Fruit fly (Drosophila melanogaster): Measurements from ENCODE around the gene CG15892.

The CG15892 gene

DNA sequence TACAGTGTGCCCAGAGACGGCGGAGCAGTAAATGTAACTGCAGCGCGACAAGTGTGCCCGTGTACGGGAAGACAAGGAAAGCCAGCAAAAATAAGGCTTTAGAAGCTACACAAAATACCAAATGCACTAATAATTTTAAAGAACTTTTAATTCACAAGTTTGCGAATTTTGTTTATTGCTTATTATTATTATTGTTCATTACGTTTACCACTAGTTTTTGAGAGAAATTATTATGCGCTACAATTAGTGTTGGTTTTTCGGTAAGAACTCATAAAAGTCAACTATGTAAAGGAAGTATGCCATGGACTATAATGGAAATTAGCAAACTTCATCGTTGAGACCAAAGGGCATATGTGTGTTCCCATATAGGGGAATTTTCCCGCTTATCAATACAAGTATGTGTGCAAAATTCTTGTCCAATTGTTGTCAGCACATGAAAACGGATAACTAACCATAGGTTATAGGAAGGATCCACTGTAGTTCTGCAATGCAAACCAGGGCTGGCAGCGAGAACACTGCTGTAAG lies 26.9 kb downstream of the CG15892 start, which contains the start of gene schlank (continued):
- TF ChIP-seq CG11456 (GFP tag; IDR thresholded peaks at IDR 0.05) (peak; percentile 60; the same call in 1 of the 3 replicates), grau (tag; optimal IDR thresholded peaks at IDR 0.05) (peak; percentile 99), Hmx (GFP tag; optimal IDR thresholded peaks at IDR 0.05) (no peak), CG1529 (GFP tag; optimal IDR thresholded peaks at IDR 0.05) (no peak), CG32532 (GFP tag; IDR thresholded peaks at IDR 0.05) (peak; percentile 73), CG6791 (GFP tag; IDR thresholded peaks at IDR 0.05; ENCODE audit: partially characterized antibody) (no peak), Rfx (GFP tag; IDR thresholded peaks at IDR 0.05) (peak; percentile 67), Gug (GFP tag; IDR thresholded peaks at IDR 0.05) (peak; percentile 67), Sry-β (GFP tag; optimal IDR thresholded peaks at IDR 0.05) (no peak), esg (GFP tag; conservative IDR thresholded peaks at IDR 0.05) (peak; percentile 57), CG5953 (GFP tag; IDR thresholded peaks at IDR 0.05) (0 out of 2 replicates have a peak, but pooled peaks have one; percentile 13), CG11560 (tag; IDR thresholded peaks at IDR 0.05) (no peak), CG17328 (GFP tag; IDR thresholded peaks at IDR 0.05) (peak; percentile 18; the same call in 1 of the 2 replicates), org-1 (GFP tag; optimal IDR thresholded peaks at IDR 0.05) (no peak), CG10462 (GFP tag; optimal IDR thresholded peaks at IDR 0.05) (peak; percentile 26), CG4854 (GFP tag; optimal IDR thresholded peaks at IDR 0.05) (no peak), Atf-2 (GFP tag; optimal IDR thresholded peaks at IDR 0.05) (peak; percentile 49), stwl (tag; optimal IDR thresholded peaks at IDR 0.05) (peak; percentile 32), Awh (GFP tag; IDR thresholded peaks at IDR 0.05) (peak; percentile 56), jumu (GFP tag; optimal IDR thresholded peaks at IDR 0.05) (peak; percentile 74), Hand (GFP tag; optimal IDR thresholded peaks at IDR 0.05) (no peak), CG11723 (GFP tag; optimal IDR thresholded peaks at IDR 0.05) (peak; percentile 28), nom (GFP tag; optimal IDR thresholded peaks at IDR 0.05) (no peak), aop (GFP tag; IDR thresholded peaks at IDR 0.05) (0 out of 2 replicates have a peak, but pooled peaks have one; percentile 20), CG17359 (tag; optimal IDR thresholded peaks at IDR 0.05) (peak; percentile 53), otp (GFP tag; IDR thresholded peaks at IDR 0.05) (0 out of 3 replicates have a peak, but pooled peaks have one; percentile 12), CG11504 (tag; optimal IDR thresholded peaks at IDR 0.05) (no peak), GATAe (GFP tag; conservative IDR thresholded peaks at IDR 0.05) (no peak), nerfin-2 (GFP tag; IDR thresholded peaks at IDR 0.05; ENCODE audit: partially characterized antibody) (no peak), Rx (GFP tag; IDR thresholded peaks at IDR 0.05) (peak; percentile 37; the same call in 1 of the 2 replicates), CG6854 (GFP tag; optimal IDR thresholded peaks at IDR 0.05) (no peak), CG1647 (GFP tag; optimal IDR thresholded peaks at IDR 0.05) (no peak), sqz (GFP tag; optimal IDR thresholded peaks at IDR 0.05) (no peak), CG9932 (GFP tag; IDR thresholded peaks at IDR 0.05) (peak; percentile 70), prd (optimal IDR thresholded peaks at IDR 0.05) (no peak), prd (GFP tag; IDR thresholded peaks at IDR 0.05) (peak; percentile 81), CG10274 (GFP tag; optimal IDR thresholded peaks at IDR 0.05) (no peak), CG17612 (GFP tag; IDR thresholded peaks at IDR 0.05) (peak; percentile 45; the same call in 1 of the 2 replicates), Elba2 (GFP tag; optimal IDR thresholded peaks at IDR 0.05) (no peak), grn (GFP tag; optimal IDR thresholded peaks at IDR 0.05) (no peak), cad (GFP tag; optimal IDR thresholded peaks at IDR 0.05) (no peak), Atf3 (GFP tag; optimal IDR thresholded peaks at IDR 0.05) (no peak), MTF-1 (GFP tag; optimal IDR thresholded peaks at IDR 0.05; ENCODE audit: borderline replicate concordance) (no peak), CG2678 (tag; optimal IDR thresholded peaks at IDR 0.05) (no peak), CG18011 (GFP tag; optimal IDR thresholded peaks at IDR 0.05) (no peak), ro (GFP tag; IDR thresholded peaks at IDR 0.05) (no peak), NfI (GFP tag; optimal IDR thresholded peaks at IDR 0.05) (peak; percentile 50), Asciz (GFP tag; optimal IDR thresholded peaks at IDR 0.05) (no peak), CG32772 (GFP tag; IDR thresholded peaks at IDR 0.05) (peak; percentile 50; the same call in 1 of the 2 replicates), CG6175 (GFP tag; IDR thresholded peaks at IDR 0.05) (no peak), CG10267 (tag; optimal IDR thresholded peaks at IDR 0.05) (peak; percentile 39)
